Worm (Caenorhabditis elegans) whole organism, L4 larva: ENCODE results near the gene F59A6.13.
A peak's percentile ranks its signal among the peaks of the same experiment; 100 is the strongest.

ENCODE experiments used
- D1046.2 ChIP-seq: fragments of 200-800 bp; sonication (Bioruptor generic); IDR thresholded peaks from 2 replicates; pipeline ENCODE4 v1.3.6; 2022; ENCODE audit warnings: missing genetic modification characterization, missing compliant biosample characterization
- R02D3.7 ChIP-seq: fragments of 150-350 bp; sonication (generic microtip); optimal IDR thresholded peaks from 3 replicates; lab custom pipeline; 2014; ENCODE audit warnings: missing biosample characterization, missing genetic modification characterization
- T26A8.4 ChIP-seq: fragments of 200-800 bp; sonication (Bioruptor generic); IDR thresholded peaks from 2 replicates; pipeline ENCODE4 v1.3.6; 2022; ENCODE audit warnings: missing genetic modification characterization, missing compliant biosample characterization
- aly-2 ChIP-seq: sonication (generic microtip); optimal IDR thresholded peaks from 2 replicates; lab custom pipeline; 2018; ENCODE audit warnings: missing biosample characterization, missing genetic modification characterization
- arid-1 ChIP-seq: fragments of 200-800 bp; sonication (Bioruptor generic); conservative IDR thresholded peaks from 2 replicates; pipeline ENCODE4 v1.3.6; 2022; ENCODE audit warnings: missing genetic modification reagents, missing genetic modification characterization, missing compliant biosample characterization
- ceh-32 ChIP-seq: sonication (generic microtip); optimal IDR thresholded peaks from 2 replicates; lab custom pipeline; 2016; ENCODE audit warnings: mild to moderate bottlenecking, missing genetic modification characterization, missing compliant biosample characterization; ENCODE audit not compliant: poor library complexity
- ceh-44 ChIP-seq: fragments of 200-800 bp; sonication (Bioruptor generic); IDR thresholded peaks from 2 replicates; pipeline ENCODE4 v1.3.6; 2022; ENCODE audit warnings: missing genetic modification reagents, missing genetic modification characterization, missing compliant biosample characterization
- daf-16 ChIP-seq, 3 experiments: sonication (generic microtip); optimal IDR thresholded peaks; 2 replicates each; lab custom pipeline; 2016 to 2017; ENCODE audit warnings: missing genetic modification characterization in 3 of 3, missing genetic modification reagents in 3 of 3, mild to moderate bottlenecking in 2 of 3, missing compliant biosample characterization in 2 of 3, missing biosample characterization in 1 of 3, moderate library complexity in 1 of 3
- daf-19 ChIP-seq: fragments of 200-800 bp; sonication (Bioruptor generic); conservative IDR thresholded peaks from 2 replicates; pipeline ENCODE4 v1.3.6; 2022; ENCODE audit warnings: missing genetic modification characterization, missing compliant biosample characterization
- dmd-6 ChIP-seq: fragments of 200-800 bp; sonication (Bioruptor generic); IDR thresholded peaks from 2 replicates; pipeline ENCODE4 v1.3.6; 2022; ENCODE audit warnings: missing genetic modification reagents, missing genetic modification characterization, missing compliant biosample characterization
- dpl-1 ChIP-seq: fragments of 150-350 bp; optimal IDR thresholded peaks from 2 replicates; lab custom pipeline; 2014; ENCODE audit warnings: missing biosample characterization, missing genetic modification reagents, missing genetic modification characterization
- fkh-10 ChIP-seq: fragments of 150-350 bp; optimal IDR thresholded peaks from 2 replicates; lab custom pipeline; 2014; ENCODE audit warnings: missing biosample characterization, missing genetic modification reagents, missing genetic modification characterization
- lin-38 ChIP-seq: fragments of 200-800 bp; sonication (Bioruptor generic); IDR thresholded peaks from 2 replicates; pipeline ENCODE4 v1.3.6; 2022; ENCODE audit warnings: missing genetic modification reagents, missing genetic modification characterization, missing compliant biosample characterization
- lsy-2 ChIP-seq, 2 experiments: fragments of 150-350 bp in 1 of 2; sonication (generic microtip) in 1 of 2; optimal IDR thresholded peaks; 2 replicates each; lab custom pipeline; 2014 to 2017; ENCODE audit warnings: missing biosample characterization in 2 of 2, missing genetic modification characterization in 2 of 2
- madf-5 ChIP-seq, 2 experiments: fragments of 200-800 bp; sonication (Bioruptor generic); IDR thresholded peaks; 2 replicates each; pipeline ENCODE4 v1.3.6; 2022; ENCODE audit warnings: missing compliant biosample characterization in 2 of 2, missing genetic modification characterization in 2 of 2
- nhr-10 ChIP-seq: fragments of 150-350 bp; optimal IDR thresholded peaks from 2 replicates; lab custom pipeline; 2014; ENCODE audit warnings: missing biosample characterization, missing genetic modification characterization
- nhr-28 ChIP-seq: fragments of 150-350 bp; optimal IDR thresholded peaks from 2 replicates; lab custom pipeline; 2014; ENCODE audit warnings: missing biosample characterization, missing genetic modification characterization
- nhr-6 ChIP-seq: fragments of 150-350 bp; optimal IDR thresholded peaks from 2 replicates; lab custom pipeline; 2014; ENCODE audit warnings: missing biosample characterization, missing genetic modification characterization
- nhr-77 ChIP-seq: fragments of 150-350 bp; optimal IDR thresholded peaks from 2 replicates; lab custom pipeline; 2014; ENCODE audit warnings: missing biosample characterization, missing genetic modification characterization
- pha-4 ChIP-seq, 2 experiments: fragments of 150-350 bp in 1 of 2; fragments of 200-800 bp in 1 of 2; sonication (Bioruptor generic) in 1 of 2; IDR thresholded peaks in 1 of 2; optimal IDR thresholded peaks in 1 of 2; 2 replicates each; pipeline versions ENCODE4 v1.3.6 to Lab custom; 2014 to 2022; ENCODE audit warnings: missing genetic modification characterization in 2 of 2, missing genetic modification reagents in 2 of 2, missing biosample characterization in 1 of 2, missing compliant biosample characterization in 1 of 2
- php-3 ChIP-seq: fragments of 200-800 bp; sonication (Bioruptor generic); IDR thresholded peaks from 2 replicates; pipeline ENCODE4 v1.3.6; 2022; ENCODE audit warnings: missing genetic modification reagents, missing genetic modification characterization, missing compliant biosample characterization
- sdz-12 ChIP-seq: fragments of 200-800 bp; sonication (Bioruptor generic); optimal IDR thresholded peaks from 2 replicates; lab custom pipeline; 2018; ENCODE audit warnings: mild to moderate bottlenecking, missing genetic modification characterization, missing compliant biosample characterization
- snpc-1.2 ChIP-seq: fragments of 200-800 bp; sonication (Bioruptor generic); IDR thresholded peaks from 2 replicates; pipeline ENCODE4 v1.3.6; 2022; ENCODE audit warnings: missing genetic modification reagents, missing genetic modification characterization, missing compliant biosample characterization
- tag-97 ChIP-seq: fragments of 200-800 bp; sonication (Bioruptor generic); IDR thresholded peaks from 2 replicates; pipeline ENCODE4 v1.3.6; 2022; ENCODE audit warnings: missing genetic modification characterization, missing compliant biosample characterization
- tra-1 ChIP-seq: fragments of 200-800 bp; sonication (Bioruptor generic); IDR thresholded peaks from 2 replicates; pipeline ENCODE4 v1.3.6; 2022; ENCODE audit warnings: missing genetic modification reagents, missing genetic modification characterization, missing compliant biosample characterization
- unc-39 ChIP-seq: sonication (generic microtip); optimal IDR thresholded peaks from 2 replicates; lab custom pipeline; 2017; ENCODE audit warnings: missing biosample characterization, missing genetic modification characterization
- unc-62 ChIP-seq, 3 experiments: fragments of 150-350 bp in 1 of 3; sonication (generic microtip); optimal IDR thresholded peaks in 2 of 3; peaks in 1 of 3; 1 replicate in 1 of 3; 2 replicates in 2 of 3; lab custom pipeline; 2014 to 2017; ENCODE audit warnings: missing biosample characterization in 3 of 3, missing genetic modification characterization in 3 of 3, missing genetic modification reagents in 3 of 3, missing genotype in 1 of 3
- zfp-2 ChIP-seq: sonication (generic microtip); optimal IDR thresholded peaks from 2 replicates; lab custom pipeline; 2016; ENCODE audit warnings: mild to moderate bottlenecking, missing genetic modification characterization, missing compliant biosample characterization
- zip-11 ChIP-seq: fragments of 200-800 bp; sonication (Bioruptor generic); IDR thresholded peaks from 2 replicates; pipeline ENCODE4 v1.3.6; 2022; ENCODE audit warnings: missing genetic modification characterization, missing compliant biosample characterization
- zip-2 ChIP-seq: fragments of 150-350 bp; optimal IDR thresholded peaks from 2 replicates; lab custom pipeline; 2014; ENCODE audit warnings: missing biosample characterization, missing genetic modification characterization

F59A6.13 gene

ce11 chrII:5032669-5033068, 10.1 kb downstream of the F59A6.13 start (continued):
- TF ChIP-seq sdz-12 (GFP tag; lab: Kevin White, UChicago): peak; percentile 82
- no peak for TF ChIP-seq unc-39 (tag; lab: Kevin White, UChicago)
- TF ChIP-seq aly-2 (tag; lab: Kevin White, UChicago): no peak
- no peak for TF ChIP-seq R02D3.7 (tag; lab: Kevin White, UChicago)

ce11 chrII:5033935-5034334, 11.3 kb downstream of the F59A6.13 start, which contains the start of gene F33G12.3:
F33G12.3 (minus strand) TSS chrII:5034035.
- TF ChIP-seq tra-1 (GFP tag; lab: Robert Waterston, UW) (no peak), unc-39 (tag; lab: Kevin White, UChicago) (no peak), nhr-10 (no peak), zip-2 (tag; lab: Kevin White, UChicago) (no peak), R02D3.7 (tag; lab: Kevin White, UChicago) (no peak), nhr-6 (tag; lab: Kevin White, UChicago) (no peak), ceh-32 (tag; lab: Kevin White, UChicago) (no peak), nhr-28 (tag; lab: Kevin White, UChicago) (no peak)

ce11 chrII:5036128-5036527, 13.5 kb downstream of the F59A6.13 start, which contains the start of gene lrr-1:
lrr-1 (minus strand) TSS chrII:5036439.
- TF ChIP-seq dmd-6 (GFP tag; lab: Robert Waterston, UW) (no peak), arid-1 (GFP tag; lab: Robert Waterston, UW) (0 out of 2 replicates have a peak, but pooled peaks have one; percentile 29), unc-62 (GFP tag; optimal IDR thresholded peaks at IDR 0.05 in 1 of 2; lab: Kevin White, UChicago) (peak in 1 of 2 experiments; percentile 85), unc-62 (tag; optimal IDR thresholded peaks at IDR 0.05; lab: Kevin White, UChicago) (no peak)

ce11 chrII:5039912-5040311, 17.3 kb downstream of the F59A6.13 start, which contains the start of gene golg-2:
golg-2 (minus strand) TSS chrII:5040091.
- TF ChIP-seq dpl-1 (GFP tag; lab: Kevin White, UChicago): peak; percentile 21
- TF ChIP-seq D1046.2 (GFP tag; lab: Robert Waterston, UW): no peak
- TF ChIP-seq lsy-2 (tag; optimal IDR thresholded peaks at IDR 0.05; lab: Kevin White, UChicago): peak in 1 of 2 experiments; percentile 40
- no peak for TF ChIP-seq madf-5 (GFP tag; IDR thresholded peaks at IDR 0.05; lab: Robert Waterston, UW)
- peak; percentile 33 for TF ChIP-seq lin-38 (GFP tag; lab: Robert Waterston, UW)
- TF ChIP-seq php-3 (GFP tag; lab: Robert Waterston, UW): no peak
- 0 out of 2 replicates have a peak, but pooled peaks have one; percentile 3 for TF ChIP-seq snpc-1.2 (GFP tag; lab: Robert Waterston, UW)

- TF ChIP-seq tag-97 (GFP tag; lab: Robert Waterston, UW) (no peak), lsy-2 (tag; optimal IDR thresholded peaks at IDR 0.05; lab: Kevin White, UChicago) (peak in 1 of 2 experiments; percentile 33), lin-38 (GFP tag; lab: Robert Waterston, UW) (peak; percentile 31; the same call in 1 of the 2 replicates)
These were observed 18.1 kb downstream of the F59A6.13 start, which contains the start of gene F33G12.7 for ce11 chrII:5040631-5041156. F33G12.7 (minus strand) TSS chrII:5040681.

- TF ChIP-seq zip-11 (GFP tag; lab: Robert Waterston, UW): no peak
- no peak for TF ChIP-seq daf-16 (GFP tag; optimal IDR thresholded peaks at IDR 0.05; lab: Kevin White, UChicago)
- no peak for TF ChIP-seq daf-16 (tag; optimal IDR thresholded peaks at IDR 0.05; lab: Kevin White, UChicago)
- TF ChIP-seq fkh-10: peak; percentile 9
- TF ChIP-seq ceh-44 (GFP tag; lab: Robert Waterston, UW): no peak
- TF ChIP-seq arid-1 (GFP tag; lab: Robert Waterston, UW): no peak
- TF ChIP-seq T26A8.4 (GFP tag; lab: Robert Waterston, UW): no peak
- TF ChIP-seq zfp-2 (tag; lab: Kevin White, UChicago): no peak
- TF ChIP-seq daf-19 (GFP tag; lab: Robert Waterston, UW): no peak
- TF ChIP-seq lsy-2 (tag; optimal IDR thresholded peaks at IDR 0.05; lab: Kevin White, UChicago): peak in 1 of 2 experiments; percentile 38
- TF ChIP-seq unc-62 (GFP tag; optimal IDR thresholded peaks at IDR 0.05 in 1 of 2; lab: Kevin White, UChicago): peak in 1 of 2 experiments; percentile 85
- TF ChIP-seq unc-62 (tag; optimal IDR thresholded peaks at IDR 0.05; lab: Kevin White, UChicago): no peak
- TF ChIP-seq pha-4 (GFP tag; IDR thresholded peaks at IDR 0.05; lab: Robert Waterston, UW): no peak
- no peak for TF ChIP-seq pha-4 (tag; optimal IDR thresholded peaks at IDR 0.05; lab: Kevin White, UChicago)
- no peak for TF ChIP-seq tag-97 (GFP tag; lab: Robert Waterston, UW)
- TF ChIP-seq nhr-6 (tag; lab: Kevin White, UChicago): no peak
- no peak for TF ChIP-seq nhr-77 (tag; lab: Kevin White, UChicago)
- TF ChIP-seq, all 104 proteins: peak for 3
These were observed 19.9 kb downstream of the F59A6.13 start for ce11 chrII:5042381-5042930.
